Worm (Caenorhabditis elegans) whole organism, mixed stage, embryonic: ENCODE data around the gene clec-161.

ENCODE experiments used
- bed-3 ChIP-seq: fragments of 200-800 bp; sonication (Bioruptor generic); optimal IDR thresholded peaks from 3 replicates; lab custom pipeline; 2018; ENCODE audit warnings: mild to moderate bottlenecking, missing genetic modification characterization, moderate library complexity, missing compliant biosample characterization
- ces-1 ChIP-seq: fragments of 150-350 bp; optimal IDR thresholded peaks from 2 replicates; lab custom pipeline; 2014; ENCODE audit warnings: missing biosample characterization, missing genetic modification reagents, missing genetic modification characterization
- elt-3 ChIP-seq: fragments of 150-350 bp; optimal IDR thresholded peaks from 2 replicates; lab custom pipeline; 2014; ENCODE audit warnings: missing biosample characterization, missing genetic modification characterization
- mab-5 ChIP-seq: fragments of 150-350 bp; optimal IDR thresholded peaks from 2 replicates; lab custom pipeline; 2014; ENCODE audit warnings: missing biosample characterization, missing genetic modification characterization
- mls-2 ChIP-seq: sonication (generic microtip); optimal IDR thresholded peaks from 2 replicates; lab custom pipeline; 2016; ENCODE audit warnings: mild to moderate bottlenecking, missing genetic modification characterization, moderate library complexity, missing compliant biosample characterization

DNA sequence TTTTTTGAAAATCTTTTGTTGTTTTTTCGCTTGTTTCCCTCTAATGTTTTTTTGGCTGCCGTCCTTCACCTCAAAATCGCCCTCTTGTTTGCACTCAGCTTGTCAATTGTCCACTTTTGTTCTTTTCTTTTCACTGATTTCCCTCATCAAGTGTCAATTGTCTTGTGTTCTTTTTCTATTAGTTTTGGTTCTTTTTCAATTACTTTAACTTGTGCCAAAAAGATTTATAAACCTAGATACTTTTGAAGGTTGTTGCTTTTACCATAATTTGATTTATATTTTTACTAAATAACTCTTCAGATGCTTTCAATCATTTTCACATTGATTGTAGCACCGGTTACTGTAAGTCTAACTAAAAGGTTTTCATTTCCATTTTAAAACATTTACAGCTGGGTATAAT is 40.1 kb downstream of the clec-161 start, which contains the start of gene C48B4.13:
- TF ChIP-seq mls-2 (tag; lab: Kevin White, UChicago), result no peak
- TF ChIP-seq ces-1 (GFP tag; lab: Kevin White, UChicago), result no peak
- no peak for TF ChIP-seq elt-3 (tag; lab: Kevin White, UChicago)
- no peak for TF ChIP-seq mab-5 (tag; lab: Kevin White, UChicago)
- no peak for TF ChIP-seq bed-3 (GFP tag; lab: Kevin White, UChicago)
